Worm (Caenorhabditis elegans) whole organism, L4 larva: ENCODE results near the gene ttr-36.

Experiments used
- F10B5.3 ChIP-seq: sonication (generic microtip); optimal IDR thresholded peaks from 2 replicates; lab custom pipeline; 2016; ENCODE audit warnings: mild to moderate bottlenecking, missing genetic modification characterization, missing compliant biosample characterization
- F49E8.2 ChIP-seq: sonication (generic microtip); optimal IDR thresholded peaks from 2 replicates; lab custom pipeline; 2016; ENCODE audit warnings: missing compliant biosample characterization, mild to moderate bottlenecking, missing genetic modification characterization, borderline replicate concordance
- R02D3.7 ChIP-seq: fragments of 150-350 bp; sonication (generic microtip); optimal IDR thresholded peaks from 3 replicates; lab custom pipeline; 2014; ENCODE audit warnings: missing biosample characterization, missing genetic modification characterization
- ZK337.2 ChIP-seq: fragments of 200-800 bp; sonication (Bioruptor generic); IDR thresholded peaks from 2 replicates; pipeline ENCODE4 v1.3.6; 2022; ENCODE audit warnings: missing genetic modification reagents, missing genetic modification characterization, missing compliant biosample characterization
- aha-1 ChIP-seq: fragments of 150-350 bp; peaks from one replicate; lab custom pipeline; 2014; ENCODE audit warnings: missing biosample characterization, missing genetic modification characterization
- aly-2 ChIP-seq: sonication (generic microtip); optimal IDR thresholded peaks from 2 replicates; lab custom pipeline; 2018; ENCODE audit warnings: missing biosample characterization, missing genetic modification characterization
- ama-1 ChIP-seq: fragments of 150-350 bp; optimal IDR thresholded peaks from 2 replicates; lab custom pipeline; 2014; ENCODE audit warnings: inconsistent platforms, mixed read lengths
- ceh-20 ChIP-seq: fragments of 200-800 bp; sonication (Bioruptor generic); IDR thresholded peaks from 2 replicates; pipeline ENCODE4 v1.3.6; 2022; ENCODE audit warnings: missing genetic modification reagents, missing genetic modification characterization, missing compliant biosample characterization
- ceh-28 ChIP-seq: fragments of 150-350 bp; optimal IDR thresholded peaks from 2 replicates; lab custom pipeline; 2014; ENCODE audit warnings: missing biosample characterization, missing genetic modification reagents, missing genetic modification characterization
- daf-16 ChIP-seq, 3 experiments: sonication (generic microtip); optimal IDR thresholded peaks; 2 replicates each; lab custom pipeline; 2016 to 2017; ENCODE audit warnings: missing genetic modification characterization in 3 of 3, missing genetic modification reagents in 3 of 3, mild to moderate bottlenecking in 2 of 3, missing compliant biosample characterization in 2 of 3, missing biosample characterization in 1 of 3, moderate library complexity in 1 of 3
- dmd-6 ChIP-seq: fragments of 200-800 bp; sonication (Bioruptor generic); IDR thresholded peaks from 2 replicates; pipeline ENCODE4 v1.3.6; 2022; ENCODE audit warnings: missing genetic modification reagents, missing genetic modification characterization, missing compliant biosample characterization
- dpl-1 ChIP-seq: fragments of 150-350 bp; optimal IDR thresholded peaks from 2 replicates; lab custom pipeline; 2014; ENCODE audit warnings: missing biosample characterization, missing genetic modification reagents, missing genetic modification characterization
- dve-1 ChIP-seq: sonication (generic microtip); optimal IDR thresholded peaks from 2 replicates; lab custom pipeline; 2017; ENCODE audit warnings: antibody characterized with exemption, mild to moderate bottlenecking, missing genetic modification characterization, missing compliant biosample characterization; ENCODE audit not compliant: insufficient read depth
- egl-43 ChIP-seq: fragments of 200-800 bp; sonication (Bioruptor generic); IDR thresholded peaks from 2 replicates; pipeline ENCODE4 v1.3.6; 2022; ENCODE audit warnings: missing genetic modification reagents, missing genetic modification characterization, missing compliant biosample characterization
- hif-1 ChIP-seq, 2 experiments: sonication (generic microtip); optimal IDR thresholded peaks; 2 replicates each; lab custom pipeline; 2016 to 2017; ENCODE audit warnings: missing compliant biosample characterization in 2 of 2, missing genetic modification characterization in 2 of 2, missing genetic modification reagents in 2 of 2, missing genotype in 2 of 2, mild to moderate bottlenecking in 1 of 2
- hlh-11 ChIP-seq: fragments of 200-800 bp; sonication (Bioruptor generic); optimal IDR thresholded peaks from 2 replicates; lab custom pipeline; 2018; ENCODE audit warnings: mild to moderate bottlenecking, missing genetic modification characterization, missing compliant biosample characterization
- hlh-30 ChIP-seq: sonication (generic microtip); optimal IDR thresholded peaks from 2 replicates; lab custom pipeline; 2017; ENCODE audit warnings: antibody characterized with exemption, mild to moderate bottlenecking, missing genetic modification characterization, missing compliant biosample characterization; ENCODE audit not compliant: insufficient read depth
- hmg-1.1 ChIP-seq: fragments of 200-800 bp; sonication (Bioruptor generic); IDR thresholded peaks from 2 replicates; pipeline ENCODE4 v1.3.6; 2022; ENCODE audit warnings: missing genetic modification reagents, missing genetic modification characterization, missing compliant biosample characterization
- jun-1 ChIP-seq: fragments of 150-350 bp; optimal IDR thresholded peaks from 2 replicates; lab custom pipeline; 2014; ENCODE audit warnings: missing biosample characterization, missing genetic modification reagents, missing genetic modification characterization
- lin-29 ChIP-seq: fragments of 200-800 bp; sonication (Bioruptor generic); IDR thresholded peaks from 2 replicates; pipeline ENCODE4 v1.3.6; 2022; ENCODE audit warnings: missing genetic modification reagents, missing genetic modification characterization, missing compliant biosample characterization
- lir-3 ChIP-seq: sonication (generic microtip); optimal IDR thresholded peaks from 2 replicates; lab custom pipeline; 2016; ENCODE audit warnings: mild to moderate bottlenecking, missing genetic modification characterization, missing compliant biosample characterization
- lsy-2 ChIP-seq, 2 experiments: fragments of 150-350 bp in 1 of 2; sonication (generic microtip) in 1 of 2; optimal IDR thresholded peaks; 2 replicates each; lab custom pipeline; 2014 to 2017; ENCODE audit warnings: missing biosample characterization in 2 of 2, missing genetic modification characterization in 2 of 2
- madf-5 ChIP-seq, 2 experiments: fragments of 200-800 bp; sonication (Bioruptor generic); IDR thresholded peaks; 2 replicates each; pipeline ENCODE4 v1.3.6; 2022; ENCODE audit warnings: missing compliant biosample characterization in 2 of 2, missing genetic modification characterization in 2 of 2
- mdl-1 ChIP-seq, 2 experiments: fragments of 150-350 bp in 1 of 2; sonication (generic microtip) in 1 of 2; optimal IDR thresholded peaks; 2 replicates each; lab custom pipeline; 2014 to 2017; ENCODE audit warnings: missing biosample characterization in 2 of 2, missing genetic modification characterization in 2 of 2
- mep-1 ChIP-seq: fragments of 150-350 bp; sonication (generic microtip); optimal IDR thresholded peaks from 3 replicates; lab custom pipeline; 2014; ENCODE audit warnings: missing biosample characterization, missing genetic modification characterization
- mes-2 ChIP-seq: sonication (generic microtip); optimal IDR thresholded peaks from 2 replicates; lab custom pipeline; 2016; ENCODE audit warnings: missing genotype, mild to moderate bottlenecking, missing genetic modification characterization, missing compliant biosample characterization; ENCODE audit not compliant: poor library complexity, severe bottlenecking
- nhr-11 ChIP-seq: fragments of 150-350 bp; optimal IDR thresholded peaks from 2 replicates; lab custom pipeline; 2014; ENCODE audit warnings: missing biosample characterization, missing genetic modification characterization
- nhr-41 ChIP-seq: fragments of 200-800 bp; sonication (Bioruptor generic); IDR thresholded peaks from 2 replicates; pipeline ENCODE4 v1.3.6; 2022; ENCODE audit warnings: missing genetic modification reagents, missing genetic modification characterization, missing compliant biosample characterization
- nhr-42 ChIP-seq: fragments of 200-800 bp; sonication (Bioruptor generic); IDR thresholded peaks from 2 replicates; pipeline ENCODE4 v1.3.6; 2022; ENCODE audit warnings: missing genetic modification characterization, missing compliant biosample characterization
- pha-4 ChIP-seq, 2 experiments: fragments of 150-350 bp in 1 of 2; fragments of 200-800 bp in 1 of 2; sonication (Bioruptor generic) in 1 of 2; IDR thresholded peaks in 1 of 2; optimal IDR thresholded peaks in 1 of 2; 2 replicates each; pipeline versions ENCODE4 v1.3.6 to Lab custom; 2014 to 2022; ENCODE audit warnings: missing genetic modification characterization in 2 of 2, missing genetic modification reagents in 2 of 2, missing biosample characterization in 1 of 2, missing compliant biosample characterization in 1 of 2
- php-3 ChIP-seq: fragments of 200-800 bp; sonication (Bioruptor generic); IDR thresholded peaks from 2 replicates; pipeline ENCODE4 v1.3.6; 2022; ENCODE audit warnings: missing genetic modification reagents, missing genetic modification characterization, missing compliant biosample characterization
- rbr-2 ChIP-seq: sonication (generic microtip); optimal IDR thresholded peaks from 2 replicates; lab custom pipeline; 2016; ENCODE audit warnings: missing genotype, missing genetic modification characterization, missing compliant biosample characterization
- spr-3 ChIP-seq: fragments of 200-800 bp; sonication (Bioruptor generic); optimal IDR thresholded peaks from 2 replicates; lab custom pipeline; 2018; ENCODE audit warnings: mild to moderate bottlenecking, missing genetic modification characterization, missing compliant biosample characterization
- tag-97 ChIP-seq: fragments of 200-800 bp; sonication (Bioruptor generic); IDR thresholded peaks from 2 replicates; pipeline ENCODE4 v1.3.6; 2022; ENCODE audit warnings: missing genetic modification characterization, missing compliant biosample characterization
- tra-1 ChIP-seq: fragments of 200-800 bp; sonication (Bioruptor generic); IDR thresholded peaks from 2 replicates; pipeline ENCODE4 v1.3.6; 2022; ENCODE audit warnings: missing genetic modification reagents, missing genetic modification characterization, missing compliant biosample characterization
- unc-39 ChIP-seq: sonication (generic microtip); optimal IDR thresholded peaks from 2 replicates; lab custom pipeline; 2017; ENCODE audit warnings: missing biosample characterization, missing genetic modification characterization
- unc-62 ChIP-seq, 3 experiments: fragments of 150-350 bp in 1 of 3; sonication (generic microtip); optimal IDR thresholded peaks in 2 of 3; peaks in 1 of 3; 1 replicate in 1 of 3; 2 replicates in 2 of 3; lab custom pipeline; 2014 to 2017; ENCODE audit warnings: missing biosample characterization in 3 of 3, missing genetic modification characterization in 3 of 3, missing genetic modification reagents in 3 of 3, missing genotype in 1 of 3
- zag-1 ChIP-seq: fragments of 150-350 bp; optimal IDR thresholded peaks from 2 replicates; lab custom pipeline; 2014; ENCODE audit warnings: missing biosample characterization, missing genetic modification characterization
- zfp-2 ChIP-seq: sonication (generic microtip); optimal IDR thresholded peaks from 2 replicates; lab custom pipeline; 2016; ENCODE audit warnings: mild to moderate bottlenecking, missing genetic modification characterization, missing compliant biosample characterization

The ttr-36 gene

DNA sequence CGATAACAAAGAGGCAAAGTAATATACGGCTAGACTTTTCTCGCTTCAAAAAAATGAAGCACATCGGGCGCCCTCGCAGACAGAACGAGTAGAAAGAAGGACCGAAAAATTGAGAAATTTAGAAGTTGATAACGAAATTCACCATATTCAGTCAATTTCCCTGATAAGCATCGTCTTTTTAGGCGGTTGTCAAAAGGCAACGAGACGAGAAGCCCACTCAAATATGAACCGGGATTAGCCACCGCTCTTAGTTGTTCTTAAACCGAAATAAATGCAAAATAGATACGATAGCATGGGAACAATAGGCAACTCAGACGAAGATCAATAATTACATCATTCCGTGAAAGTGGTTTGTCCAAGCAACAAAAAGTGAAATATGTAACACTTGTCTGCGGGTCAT lies 7.6 kb upstream of the ttr-36 start (continued):
- no peak for TF ChIP-seq nhr-42 (GFP tag; lab: Robert Waterston, UW)

DNA sequence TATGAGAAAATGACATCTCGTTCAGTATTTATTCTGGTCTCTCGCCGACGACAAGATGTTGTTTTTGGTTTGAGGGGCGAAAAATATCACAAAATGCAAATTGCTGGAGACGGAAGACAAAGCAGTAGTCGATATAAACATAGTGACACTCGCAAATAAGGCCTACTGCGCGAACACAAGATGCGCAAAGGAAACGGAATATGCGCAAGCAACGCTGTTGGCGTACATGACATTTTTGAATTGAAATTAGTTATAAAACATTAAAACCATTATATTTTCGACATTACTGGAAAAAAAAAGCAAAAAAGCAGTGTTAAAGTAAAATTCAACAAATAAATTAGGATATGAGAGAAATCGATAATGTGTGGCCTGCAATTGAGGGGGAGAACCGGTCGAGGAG lies 5.7 kb upstream of the ttr-36 start, which contains the start of gene cdf-1:
TSS of gene cdf-1 (minus strand) at position 136 of the 400 bp plus-strand sequence.
- peak; percentile 5 for TF ChIP-seq mep-1 (tag; lab: Kevin White, UChicago)
- no peak for TF ChIP-seq ama-1 (lab: Kevin White, UChicago)
- TF ChIP-seq F49E8.2: no peak
- TF ChIP-seq lsy-2 (tag; optimal IDR thresholded peaks at IDR 0.05; lab: Kevin White, UChicago): peak in 1 of 2 experiments; percentile 32
- peak; percentile 48 for TF ChIP-seq mes-2 (tag; lab: Kevin White, UChicago)
- no peak for TF ChIP-seq zag-1 (tag; lab: Kevin White, UChicago)
- TF ChIP-seq aha-1: peak; percentile 40
- no peak for TF ChIP-seq mdl-1 (tag; optimal IDR thresholded peaks at IDR 0.05; lab: Kevin White, UChicago)
- TF ChIP-seq hmg-1.1 (GFP tag; lab: Robert Waterston, UW): 0 out of 2 replicates have a peak, but pooled peaks have one; percentile 28
- no peak for TF ChIP-seq tag-97 (GFP tag; lab: Robert Waterston, UW)
- TF ChIP-seq rbr-2: peak; percentile 18
- no peak for TF ChIP-seq egl-43 (GFP tag; lab: Robert Waterston, UW)
- TF ChIP-seq dpl-1 (GFP tag; lab: Kevin White, UChicago): peak; percentile 13
- TF ChIP-seq ceh-28 (tag; lab: Kevin White, UChicago): peak; percentile 9
- TF ChIP-seq, all 104 proteins: peak for 8

DNA sequence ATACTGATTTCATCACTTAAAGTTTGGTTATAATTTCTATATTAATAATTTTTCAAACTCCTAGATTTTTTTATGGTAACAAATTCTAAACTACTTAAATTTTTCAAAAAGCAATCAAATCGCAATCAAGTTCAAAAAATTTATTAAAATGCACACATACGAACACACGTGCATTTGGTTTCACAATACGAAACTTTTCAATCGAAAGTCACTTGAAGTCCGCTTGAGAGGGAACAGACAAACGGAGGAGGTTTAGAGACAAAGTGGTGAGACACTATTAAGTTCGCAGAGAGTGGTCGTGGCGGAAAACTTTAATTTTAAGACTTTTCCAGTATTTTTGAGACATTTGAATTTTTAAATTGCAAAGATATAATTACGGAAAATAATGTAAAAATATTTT lies 5.1 kb upstream of the ttr-36 start, which contains the start of gene glr-8:
TSS of gene glr-8 (plus strand) at position 319 of the 400 bp plus-strand sequence.
- TF ChIP-seq zag-1 (tag; lab: Kevin White, UChicago): no peak
- TF ChIP-seq F10B5.3 (tag; lab: Kevin White, UChicago): no peak
- peak; percentile 54 for TF ChIP-seq aha-1
- TF ChIP-seq daf-16 (GFP tag; optimal IDR thresholded peaks at IDR 0.05; lab: Kevin White, UChicago): no peak
- peak; percentile 19 for TF ChIP-seq daf-16 (tag; optimal IDR thresholded peaks at IDR 0.05; lab: Kevin White, UChicago)
- no peak for TF ChIP-seq R02D3.7 (tag; lab: Kevin White, UChicago)
- TF ChIP-seq tra-1 (GFP tag; lab: Robert Waterston, UW): no peak
- TF ChIP-seq lin-29 (GFP tag; lab: Robert Waterston, UW): no peak
- TF ChIP-seq mdl-1 (tag; optimal IDR thresholded peaks at IDR 0.05; lab: Kevin White, UChicago): peak in 1 of 2 experiments; percentile 5
- TF ChIP-seq hlh-30 (tag; lab: Kevin White, UChicago): peak; percentile 55
- TF ChIP-seq unc-39 (tag; lab: Kevin White, UChicago): no peak
- TF ChIP-seq unc-62 (GFP tag; optimal IDR thresholded peaks at IDR 0.05 in 1 of 2; lab: Kevin White, UChicago): peak in 1 of 2 experiments; percentile 2
- TF ChIP-seq unc-62 (tag; optimal IDR thresholded peaks at IDR 0.05; lab: Kevin White, UChicago): no peak
- no peak for TF ChIP-seq hif-1 (tag; optimal IDR thresholded peaks at IDR 0.05; lab: Kevin White, UChicago)
- peak; percentile 35 for TF ChIP-seq dve-1
- TF ChIP-seq pha-4 (GFP tag; IDR thresholded peaks at IDR 0.05; lab: Robert Waterston, UW): no peak
- TF ChIP-seq pha-4 (tag; optimal IDR thresholded peaks at IDR 0.05; lab: Kevin White, UChicago): no peak
- no peak for TF ChIP-seq tag-97 (GFP tag; lab: Robert Waterston, UW)

DNA sequence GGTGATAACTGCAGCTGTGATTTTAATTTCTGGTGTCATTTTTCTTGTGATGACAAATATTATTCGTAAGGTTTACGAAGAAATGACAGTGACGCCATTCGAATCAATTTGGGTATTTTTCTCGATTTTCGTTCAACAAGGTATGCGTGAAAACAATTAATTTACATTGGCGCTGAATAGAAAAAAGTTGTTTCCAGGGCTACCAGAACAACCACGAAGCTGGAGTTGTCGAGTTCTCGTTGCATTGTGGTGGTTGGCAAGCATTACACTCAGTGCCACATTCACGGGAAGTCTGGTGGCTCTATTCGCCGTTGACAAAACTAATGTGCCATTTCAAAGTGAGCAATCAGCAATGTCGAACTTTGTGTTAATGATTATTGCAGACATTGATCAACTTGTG lies 3.0 kb upstream of the ttr-36 start:
- peak in 1 of 2 experiments; percentile 96 for TF ChIP-seq unc-62 (GFP tag; optimal IDR thresholded peaks at IDR 0.05 in 1 of 2; lab: Kevin White, UChicago)
- TF ChIP-seq unc-62 (tag; optimal IDR thresholded peaks at IDR 0.05; lab: Kevin White, UChicago): no peak
- TF ChIP-seq aly-2 (tag; lab: Kevin White, UChicago): no peak
- no peak for TF ChIP-seq daf-16 (GFP tag; optimal IDR thresholded peaks at IDR 0.05; lab: Kevin White, UChicago)
- TF ChIP-seq daf-16 (tag; optimal IDR thresholded peaks at IDR 0.05; lab: Kevin White, UChicago): no peak
- TF ChIP-seq ZK337.2 (GFP tag; lab: Robert Waterston, UW): no peak
- no peak for TF ChIP-seq nhr-42 (GFP tag; lab: Robert Waterston, UW)
- no peak for TF ChIP-seq lsy-2 (tag; optimal IDR thresholded peaks at IDR 0.05; lab: Kevin White, UChicago)

DNA sequence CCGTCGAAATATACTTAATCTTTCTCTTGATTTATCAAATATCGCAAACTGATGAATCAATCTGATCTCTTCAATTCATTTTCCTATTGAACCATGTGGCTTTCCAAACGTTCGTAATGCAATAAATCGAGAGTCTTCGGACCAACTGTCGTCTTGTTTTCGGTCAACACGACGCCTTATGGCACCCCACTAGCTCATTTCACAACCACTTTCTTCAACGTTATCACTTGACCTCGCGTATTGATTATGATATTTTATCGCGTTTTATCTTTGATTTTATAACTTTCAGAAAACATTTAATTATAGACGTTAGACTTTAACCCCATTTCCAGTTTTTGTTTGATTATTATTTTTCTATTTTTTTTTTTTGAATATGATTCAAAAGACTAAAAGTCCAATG lies 914 bp upstream of the ttr-36 start:
- TF ChIP-seq aly-2 (tag; lab: Kevin White, UChicago) (no peak), zfp-2 (tag; lab: Kevin White, UChicago) (no peak), ceh-20 (no peak), dmd-6 (GFP tag; lab: Robert Waterston, UW) (0 out of 2 replicates have a peak, but pooled peaks have one; percentile 7), php-3 (GFP tag; lab: Robert Waterston, UW) (peak; percentile 75; the same call in 1 of the 2 replicates), lin-29 (GFP tag; lab: Robert Waterston, UW) (no peak), lir-3 (tag; lab: Kevin White, UChicago) (no peak), jun-1 (tag; lab: Kevin White, UChicago) (no peak), hif-1 (tag; optimal IDR thresholded peaks at IDR 0.05; lab: Kevin White, UChicago) (no peak), spr-3 (no peak), dve-1 (peak; percentile 19), madf-5 (GFP tag; IDR thresholded peaks at IDR 0.05; lab: Robert Waterston, UW) (no peak), nhr-11 (tag; lab: Kevin White, UChicago) (peak; percentile 24), nhr-41 (GFP tag; lab: Robert Waterston, UW) (no peak), hlh-11 (tag; lab: Kevin White, UChicago) (peak; percentile 43)
